Fruit fly (Drosophila melanogaster): ENCODE results near the gene CG8539.

Gene CG8539

DNA sequence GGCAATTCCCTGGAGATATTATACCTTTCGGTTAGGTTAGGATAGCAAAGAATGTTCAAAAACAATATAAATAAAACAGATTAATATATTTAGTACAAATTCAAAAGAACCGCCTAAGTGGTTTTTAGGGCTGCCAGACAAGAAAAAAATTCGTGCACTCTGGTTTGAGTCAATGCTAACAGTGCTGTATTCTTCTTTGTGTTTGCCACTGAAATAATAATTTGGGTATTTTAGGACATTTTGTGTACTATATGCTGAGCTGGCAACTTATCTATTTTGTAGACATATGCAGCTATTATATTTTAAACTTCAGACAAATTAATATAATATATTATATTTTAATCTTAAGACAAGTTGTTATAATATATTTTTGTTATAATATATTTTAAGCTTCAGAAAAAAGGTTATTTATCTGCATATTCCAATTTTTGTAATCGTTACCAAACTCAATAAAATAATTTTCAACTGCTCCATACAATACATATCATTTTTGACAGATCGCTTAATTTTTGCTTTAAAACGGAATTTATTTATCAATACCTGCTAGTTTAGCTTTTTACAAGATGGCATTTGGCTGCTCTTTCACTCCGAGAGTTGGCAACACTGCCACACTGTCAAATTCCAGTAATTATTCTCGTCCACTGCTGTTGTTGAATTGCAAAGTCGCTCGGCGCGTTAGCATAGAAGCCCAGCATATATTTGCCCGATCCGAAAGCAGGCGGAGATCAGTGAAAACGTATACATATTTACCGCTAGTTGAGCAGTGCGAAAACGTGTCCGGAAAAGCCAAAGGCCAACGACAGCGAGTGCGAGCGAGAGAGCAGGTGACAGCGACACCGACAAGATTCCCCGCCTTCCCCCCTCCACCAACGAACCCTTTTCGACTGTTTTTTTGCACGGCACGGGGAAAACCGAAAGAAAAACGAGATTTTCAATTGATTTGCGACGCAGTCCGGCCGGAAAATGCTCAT is 12.1 kb upstream of the CG8539 start, which contains the start of gene CG7546 (continued):
- no peak for TF ChIP-seq pan (optimal IDR thresholded peaks at IDR 0.05)
- no peak for TF ChIP-seq pan (GFP tag; optimal IDR thresholded peaks at IDR 0.05 in 1 of 2, IDR thresholded peaks at IDR 0.05 in 1 of 2)
- TF ChIP-seq CG15269 (tag; optimal IDR thresholded peaks at IDR 0.05), result no peak
- 0 out of 2 replicates have a peak, but pooled peaks have one; percentile 13 for TF ChIP-seq ap (GFP tag; IDR thresholded peaks at IDR 0.05)
- TF ChIP-seq CG2889 (GFP tag; IDR thresholded peaks at IDR 0.05), result no peak
- TF ChIP-seq Side (GFP tag; optimal IDR thresholded peaks at IDR 0.05), result no peak
- TF ChIP-seq CG9876 (GFP tag; optimal IDR thresholded peaks at IDR 0.05), result no peak
- TF ChIP-seq Hr78 (GFP tag; optimal IDR thresholded peaks at IDR 0.05), result no peak
- TF ChIP-seq Doc2 (GFP tag; IDR thresholded peaks at IDR 0.05), result no peak
- TF ChIP-seq al (GFP tag; IDR thresholded peaks at IDR 0.05), result peak; percentile 51
- TF ChIP-seq sob (GFP tag; IDR thresholded peaks at IDR 0.05), result 0 out of 2 replicates have a peak, but pooled peaks have one; percentile 11
- no peak for TF ChIP-seq br (optimal IDR thresholded peaks at IDR 0.05)
- TF ChIP-seq Neu2 (GFP tag; optimal IDR thresholded peaks at IDR 0.05; ENCODE audit: borderline replicate concordance), result no peak
- no peak; the same call in 1 of the 2 replicates for TF ChIP-seq NFAT (GFP tag; IDR thresholded peaks at IDR 0.05)
- TF ChIP-seq HLH4C (GFP tag; IDR thresholded peaks at IDR 0.05; ENCODE audit: partially characterized antibody), result 0 out of 3 replicates have a peak, but pooled peaks have one; percentile 27
- TF ChIP-seq esg (GFP tag; conservative IDR thresholded peaks at IDR 0.05), result peak; percentile 37; the same call in 1 of the 2 replicates
- TF ChIP-seq inv (GFP tag; IDR thresholded peaks at IDR 0.05; ENCODE audit: partially characterized antibody), result no peak
- no peak for TF ChIP-seq Ada2b (GFP tag; IDR thresholded peaks at IDR 0.05)
- no peak for TF ChIP-seq CkIIα-i1 (GFP tag; IDR thresholded peaks at IDR 0.05)
- no peak for TF ChIP-seq CG4820 (GFP tag; optimal IDR thresholded peaks at IDR 0.05)
- TF ChIP-seq CG4730 (GFP tag; IDR thresholded peaks at IDR 0.05), result no peak
- no peak for TF ChIP-seq peb (GFP tag; IDR thresholded peaks at IDR 0.05)
- no peak for TF ChIP-seq CG10959 (GFP tag; IDR thresholded peaks at IDR 0.05)
- TF ChIP-seq CG3163 (GFP tag; optimal IDR thresholded peaks at IDR 0.05), result no peak
- peak; percentile 75; the same call in 2 of the 3 replicates for TF ChIP-seq CG34422 (GFP tag; IDR thresholded peaks at IDR 0.05)
- no peak for TF ChIP-seq Sox102F (GFP tag; optimal IDR thresholded peaks at IDR 0.05)
- TF ChIP-seq CG12219 (GFP tag; optimal IDR thresholded peaks at IDR 0.05), result no peak
- no peak for TF ChIP-seq CG6654 (GFP tag; optimal IDR thresholded peaks at IDR 0.05)
- TF ChIP-seq CG5245 (GFP tag; optimal IDR thresholded peaks at IDR 0.05), result no peak
- no peak for TF ChIP-seq Hey (tag; optimal IDR thresholded peaks at IDR 0.05)
- no peak for TF ChIP-seq CG2129 (GFP tag; IDR thresholded peaks at IDR 0.05; ENCODE audit: partially characterized antibody)
- peak; percentile 7 for TF ChIP-seq mam (GFP tag; optimal IDR thresholded peaks at IDR 0.05)
- peak; percentile 91 for TF ChIP-seq phol (tag; optimal IDR thresholded peaks at IDR 0.05)
- TF ChIP-seq ara (GFP tag; IDR thresholded peaks at IDR 0.05), result no peak
- TF ChIP-seq Max (GFP tag; optimal IDR thresholded peaks at IDR 0.05), result no peak
- TF ChIP-seq CG3847 (GFP tag; IDR thresholded peaks at IDR 0.05), result peak; percentile 73
- no peak for TF ChIP-seq cas (GFP tag; IDR thresholded peaks at IDR 0.05)
- TF ChIP-seq CG9609 (GFP tag; optimal IDR thresholded peaks at IDR 0.05), result no peak
- no peak for TF ChIP-seq GATAe (GFP tag; conservative IDR thresholded peaks at IDR 0.05)
- TF ChIP-seq CG1233 (GFP tag; optimal IDR thresholded peaks at IDR 0.05), result no peak
- TF ChIP-seq Atf3 (GFP tag; optimal IDR thresholded peaks at IDR 0.05), result no peak
- TF ChIP-seq CG10267 (tag; optimal IDR thresholded peaks at IDR 0.05), result peak; percentile 61
- peak; percentile 50 for TF ChIP-seq CG6689 (GFP tag; IDR thresholded peaks at IDR 0.05)
- peak; percentile 51 for TF ChIP-seq CG9817 (tag; optimal IDR thresholded peaks at IDR 0.05)
- no peak for TF ChIP-seq aop (GFP tag; IDR thresholded peaks at IDR 0.05)
- no peak for TF ChIP-seq CG4328 (GFP tag; optimal IDR thresholded peaks at IDR 0.05)
- TF ChIP-seq CG17385 (GFP tag; optimal IDR thresholded peaks at IDR 0.05), result peak; percentile 10
- TF ChIP-seq lmd (GFP tag; IDR thresholded peaks at IDR 0.05), result peak; percentile 41; the same call in 1 of the 2 replicates
- no peak for TF ChIP-seq CG12744 (GFP tag; optimal IDR thresholded peaks at IDR 0.05)
- no peak for TF ChIP-seq ase (GFP tag; IDR thresholded peaks at IDR 0.05)
